Worm (Caenorhabditis elegans) whole organism, L3 larva: Measurements from ENCODE around the gene C04C3.9.

ENCODE experiments used
- R02D3.7 ChIP-seq: fragments of 150-350 bp; optimal IDR thresholded peaks from 2 replicates; lab custom pipeline; 2014; ENCODE audit warnings: missing biosample characterization, missing genetic modification characterization
- ZK546.5 ChIP-seq: sonication (generic microtip); optimal IDR thresholded peaks from 2 replicates; lab custom pipeline; 2017; ENCODE audit warnings: missing biosample characterization, missing genetic modification characterization
- ama-1 ChIP-seq: fragments of 150-350 bp; optimal IDR thresholded peaks from 2 replicates; lab custom pipeline; 2018
- ceh-16 ChIP-seq: sonication (generic microtip); optimal IDR thresholded peaks from 2 replicates; lab custom pipeline; 2017; ENCODE audit warnings: missing biosample characterization, missing genetic modification characterization
- ceh-28 ChIP-seq: fragments of 150-350 bp; optimal IDR thresholded peaks from 2 replicates; lab custom pipeline; 2014; ENCODE audit warnings: missing biosample characterization, missing genetic modification reagents, missing genetic modification characterization
- ceh-82 ChIP-seq: fragments of 150-350 bp; optimal IDR thresholded peaks from 2 replicates; lab custom pipeline; 2014; ENCODE audit warnings: missing biosample characterization, missing genetic modification characterization
- ceh-9 ChIP-seq: sonication (generic microtip); optimal IDR thresholded peaks from 2 replicates; lab custom pipeline; 2018; ENCODE audit warnings: missing biosample characterization, missing genetic modification characterization
- daf-12 ChIP-seq: fragments of 150-350 bp; optimal IDR thresholded peaks from 2 replicates; lab custom pipeline; 2014; ENCODE audit warnings: missing biosample characterization, missing genetic modification reagents, missing genetic modification characterization
- egl-27 ChIP-seq: sonication (generic microtip); optimal IDR thresholded peaks from 4 replicates; lab custom pipeline; 2017; ENCODE audit warnings: missing biosample characterization, missing genetic modification reagents, missing genetic modification characterization
- egl-5 ChIP-seq: fragments of 150-350 bp; optimal IDR thresholded peaks from 2 replicates; lab custom pipeline; 2017; ENCODE audit warnings: missing biosample characterization, missing genetic modification reagents, missing genetic modification characterization, inconsistent platforms
- elt-1 ChIP-seq: fragments of 150-350 bp; optimal IDR thresholded peaks from 2 replicates; lab custom pipeline; 2014; ENCODE audit warnings: missing biosample characterization, missing genetic modification characterization
- elt-2 ChIP-seq: sonication (generic microtip); optimal IDR thresholded peaks from 2 replicates; lab custom pipeline; 2016; ENCODE audit warnings: missing genetic modification reagents, mild to moderate bottlenecking, missing genetic modification characterization, missing compliant biosample characterization
- elt-3 ChIP-seq, 3 experiments: fragments of 150-350 bp in 1 of 3; sonication (generic microtip) in 2 of 3; optimal IDR thresholded peaks; 2 replicates in 2 of 3; 4 replicates in 1 of 3; lab custom pipeline; 2014 to 2017; ENCODE audit warnings: missing biosample characterization in 3 of 3, missing genetic modification characterization in 3 of 3
- eor-1 ChIP-seq, 2 experiments: fragments of 150-350 bp; optimal IDR thresholded peaks; 2 replicates each; lab custom pipeline; 2014 to 2018; ENCODE audit warnings: missing biosample characterization in 2 of 2, missing genetic modification characterization in 2 of 2
- fkh-10 ChIP-seq: sonication (generic microtip); optimal IDR thresholded peaks from 2 replicates; lab custom pipeline; 2017; ENCODE audit warnings: missing biosample characterization, missing genetic modification reagents, missing genetic modification characterization
- hmg-11 ChIP-seq: sonication (generic microtip); optimal IDR thresholded peaks from 2 replicates; lab custom pipeline; 2016; ENCODE audit warnings: missing genetic modification characterization, missing compliant biosample characterization
- lin-15B ChIP-seq: fragments of 150-350 bp; optimal IDR thresholded peaks from 2 replicates; lab custom pipeline; 2014; ENCODE audit warnings: missing biosample characterization, missing genetic modification characterization
- lin-39 ChIP-seq: fragments of 150-350 bp; optimal IDR thresholded peaks from 2 replicates; lab custom pipeline; 2018; ENCODE audit warnings: missing biosample characterization, missing genetic modification reagents, missing genetic modification characterization
- lsy-12 ChIP-seq: sonication (generic microtip); optimal IDR thresholded peaks from 2 replicates; lab custom pipeline; 2016; ENCODE audit warnings: mild to moderate bottlenecking, missing genetic modification characterization, missing compliant biosample characterization
- mdl-1 ChIP-seq: fragments of 150-350 bp; optimal IDR thresholded peaks from 2 replicates; lab custom pipeline; 2014; ENCODE audit warnings: missing biosample characterization, missing genetic modification characterization
- mml-1 ChIP-seq: fragments of 150-350 bp; sonication (generic microtip); optimal IDR thresholded peaks from 3 replicates; lab custom pipeline; 2014; ENCODE audit warnings: missing biosample characterization, missing genetic modification characterization
- nfya-1 ChIP-seq: sonication (generic microtip); optimal IDR thresholded peaks from 2 replicates; lab custom pipeline; 2017; ENCODE audit warnings: missing genetic modification characterization, mild to moderate bottlenecking, missing compliant biosample characterization, antibody characterized with exemption, moderate library complexity; ENCODE audit not compliant: insufficient read depth
- nhr-12 ChIP-seq: fragments of 150-350 bp; optimal IDR thresholded peaks from 2 replicates; lab custom pipeline; 2014; ENCODE audit warnings: missing biosample characterization, missing genetic modification characterization
- nhr-23 ChIP-seq: fragments of 150-350 bp; optimal IDR thresholded peaks from 2 replicates; lab custom pipeline; 2014; ENCODE audit warnings: missing biosample characterization, missing genetic modification reagents, missing genetic modification characterization
- nhr-237 ChIP-seq: fragments of 150-350 bp; optimal IDR thresholded peaks from 2 replicates; lab custom pipeline; 2014; ENCODE audit warnings: missing biosample characterization, missing genetic modification characterization
- nhr-25 ChIP-seq: sonication (generic microtip); optimal IDR thresholded peaks from 2 replicates; lab custom pipeline; 2017; ENCODE audit warnings: missing biosample characterization, missing genetic modification characterization
- nhr-28 ChIP-seq: fragments of 150-350 bp; optimal IDR thresholded peaks from 2 replicates; lab custom pipeline; 2014; ENCODE audit warnings: missing biosample characterization, missing genetic modification characterization
- nhr-67 ChIP-seq: fragments of 150-350 bp; optimal IDR thresholded peaks from 2 replicates; lab custom pipeline; 2014; ENCODE audit warnings: missing biosample characterization, missing genetic modification characterization
- nhr-77 ChIP-seq: fragments of 150-350 bp; optimal IDR thresholded peaks from 2 replicates; lab custom pipeline; 2014; ENCODE audit warnings: missing biosample characterization, missing genetic modification characterization
- pha-4 ChIP-seq: fragments of 150-350 bp; optimal IDR thresholded peaks from 2 replicates; lab custom pipeline; 2014; ENCODE audit warnings: missing biosample characterization, missing genetic modification reagents, missing genetic modification characterization
- skn-1 ChIP-seq: fragments of 150-350 bp; optimal IDR thresholded peaks from 2 replicates; lab custom pipeline; 2014; ENCODE audit warnings: missing biosample characterization, missing genetic modification characterization
- snpc-4 ChIP-seq: fragments of 150-350 bp; optimal IDR thresholded peaks from 2 replicates; lab custom pipeline; 2014; ENCODE audit warnings: missing biosample characterization, missing genetic modification characterization
- unc-39 ChIP-seq: sonication (generic microtip); optimal IDR thresholded peaks from 4 replicates; lab custom pipeline; 2017; ENCODE audit warnings: missing biosample characterization, missing genetic modification characterization
- unc-62 ChIP-seq: fragments of 150-350 bp; sonication (generic microtip); optimal IDR thresholded peaks from 4 replicates; lab custom pipeline; 2014; ENCODE audit warnings: missing biosample characterization, missing genetic modification reagents, missing genetic modification characterization
- zag-1 ChIP-seq: fragments of 150-350 bp; optimal IDR thresholded peaks from 2 replicates; lab custom pipeline; 2014; ENCODE audit warnings: missing biosample characterization, missing genetic modification characterization
- ztf-11 ChIP-seq: fragments of 150-350 bp; optimal IDR thresholded peaks from 2 replicates; lab custom pipeline; 2014; ENCODE audit warnings: missing biosample characterization, missing genetic modification characterization

Gene C04C3.9

ce11 chrIV:3444101-3444500 lies 15.8 kb upstream of the C04C3.9 start, which contains the start of gene F09D12.2:
F09D12.2 (minus strand) TSS chrIV:3444201.
- TF ChIP-seq zag-1 (no peak), egl-5 (tag; lab: Kevin White, UChicago) (no peak), skn-1 (no peak), elt-2 (no peak), nhr-28 (tag; lab: Kevin White, UChicago) (no peak), egl-27 (tag; lab: Kevin White, UChicago) (no peak), nhr-23 (no peak), ama-1 (lab: Kevin White, UChicago) (no peak), R02D3.7 (tag; lab: Kevin White, UChicago) (no peak), ceh-16 (tag; lab: Kevin White, UChicago) (no peak)

ce11 chrIV:3442513-3442912 lies 14.2 kb upstream of the C04C3.9 start:
- TF ChIP-seq snpc-4 (tag; lab: Kevin White, UChicago) (no peak), eor-1 (tag; optimal IDR thresholded peaks at IDR 0.05; lab: Kevin White, UChicago) (no peak), ceh-82 (tag; lab: Kevin White, UChicago) (no peak), daf-12 (tag; lab: Kevin White, UChicago) (no peak), nhr-237 (tag; lab: Kevin White, UChicago) (no peak), nhr-28 (tag; lab: Kevin White, UChicago) (no peak), elt-3 (tag; optimal IDR thresholded peaks at IDR 0.05; lab: Kevin White, UChicago) (no peak), fkh-10 (no peak), nhr-23 (no peak), ZK546.5 (tag; lab: Kevin White, UChicago) (no peak), mdl-1 (tag; lab: Kevin White, UChicago) (no peak), elt-2 (no peak), unc-39 (no peak), nfya-1 (tag; lab: Kevin White, UChicago) (no peak), ceh-28 (tag; lab: Kevin White, UChicago) (no peak), lin-15B (no peak), nhr-77 (tag; lab: Kevin White, UChicago) (no peak)

- TF ChIP-seq elt-1 (tag; lab: Kevin White, UChicago) (peak; percentile 91), nhr-25 (tag; lab: Kevin White, UChicago) (peak; percentile 19), lin-39 (tag; lab: Kevin White, UChicago) (no peak)
Observed at ce11 chrIV:3440848-3441247, 12.5 kb upstream of the C04C3.9 start, which contains the start of gene grd-10. grd-10 (plus strand) TSS chrIV:3441055.

- TF ChIP-seq ceh-9 (tag; lab: Kevin White, UChicago) (no peak), R02D3.7 (tag; lab: Kevin White, UChicago) (no peak), fkh-10 (no peak), pha-4 (tag; lab: Kevin White, UChicago) (no peak), nhr-23 (peak; percentile 50), elt-2 (no peak), ztf-11 (tag; lab: Kevin White, UChicago) (no peak), unc-62 (GFP tag; lab: Kevin White, UChicago) (no peak), nhr-67 (tag; lab: Kevin White, UChicago) (no peak), elt-1 (tag; lab: Kevin White, UChicago) (peak; percentile 88), hmg-11 (no peak), ZK546.5 (tag; lab: Kevin White, UChicago) (no peak), ceh-28 (tag; lab: Kevin White, UChicago) (no peak), nhr-12 (no peak), lsy-12 (tag; lab: Kevin White, UChicago) (no peak), elt-3 (tag; optimal IDR thresholded peaks at IDR 0.05; lab: Kevin White, UChicago) (no peak), nhr-25 (tag; lab: Kevin White, UChicago) (peak; percentile 78), nhr-28 (tag; lab: Kevin White, UChicago) (no peak)
Observed at ce11 chrIV:3439354-3439753, 11.0 kb upstream of the C04C3.9 start, which contains the start of gene grd-3. grd-3 (plus strand) TSS chrIV:3439655.

- TF ChIP-seq nhr-25 (tag; lab: Kevin White, UChicago), result peak; percentile 71
- no peak for TF ChIP-seq mml-1
- peak; percentile 89 for TF ChIP-seq elt-1 (tag; lab: Kevin White, UChicago)
- no peak for TF ChIP-seq nfya-1 (tag; lab: Kevin White, UChicago)
- no peak for TF ChIP-seq mdl-1 (tag; lab: Kevin White, UChicago)
Observed at ce11 chrIV:3438022-3438421, 9.7 kb upstream of the C04C3.9 start, which contains the start of gene grd-13. grd-13 (plus strand) TSS chrIV:3438312.
